Worm (Caenorhabditis elegans) whole organism, L4 larva: ENCODE results near the gene F13B6.2.
"Not testable (repeated sequence)": the region's sequence is repeated elsewhere in the genome, so short reads cannot be mapped to it uniquely, and the experiment has no call there.

ENCODE experiments used
- F44E2.7 ChIP-seq: fragments of 200-800 bp; sonication (Bioruptor generic); IDR thresholded peaks from 2 replicates; pipeline ENCODE4 v2.1.2; 2022; ENCODE audit warnings: missing genetic modification characterization, missing compliant biosample characterization
- F49E8.2 ChIP-seq: sonication (generic microtip); optimal IDR thresholded peaks from 2 replicates; lab custom pipeline; 2016; ENCODE audit warnings: missing compliant biosample characterization, mild to moderate bottlenecking, missing genetic modification characterization, borderline replicate concordance
- R02D3.7 ChIP-seq: fragments of 150-350 bp; sonication (generic microtip); optimal IDR thresholded peaks from 3 replicates; lab custom pipeline; 2014; ENCODE audit warnings: missing biosample characterization, missing genetic modification characterization
- Y48G9A.11 ChIP-seq: fragments of 200-800 bp; sonication (Bioruptor generic); IDR thresholded peaks from 2 replicates; pipeline ENCODE4 v1.3.6; 2022; ENCODE audit warnings: missing genetic modification reagents, missing genetic modification characterization, missing compliant biosample characterization
- ZK546.5 ChIP-seq, 2 experiments: sonication (generic microtip); optimal IDR thresholded peaks; 2 replicates each; lab custom pipeline; 2017; ENCODE audit warnings: missing biosample characterization in 2 of 2, missing genetic modification characterization in 2 of 2
- ceh-28 ChIP-seq: fragments of 150-350 bp; optimal IDR thresholded peaks from 2 replicates; lab custom pipeline; 2014; ENCODE audit warnings: missing biosample characterization, missing genetic modification reagents, missing genetic modification characterization
- ceh-32 ChIP-seq: sonication (generic microtip); optimal IDR thresholded peaks from 2 replicates; lab custom pipeline; 2016; ENCODE audit warnings: mild to moderate bottlenecking, missing genetic modification characterization, missing compliant biosample characterization; ENCODE audit not compliant: poor library complexity
- ceh-82 ChIP-seq: sonication (generic microtip); optimal IDR thresholded peaks from 2 replicates; lab custom pipeline; 2017; ENCODE audit warnings: missing biosample characterization, missing genetic modification characterization
- fos-1 ChIP-seq: fragments of 150-350 bp; optimal IDR thresholded peaks from 2 replicates; lab custom pipeline; 2014; ENCODE audit warnings: missing biosample characterization, missing genetic modification characterization
- hif-1 ChIP-seq, 2 experiments: sonication (generic microtip); optimal IDR thresholded peaks; 2 replicates each; lab custom pipeline; 2016 to 2017; ENCODE audit warnings: missing compliant biosample characterization in 2 of 2, missing genetic modification characterization in 2 of 2, missing genetic modification reagents in 2 of 2, missing genotype in 2 of 2, mild to moderate bottlenecking in 1 of 2
- hlh-11 ChIP-seq: fragments of 200-800 bp; sonication (Bioruptor generic); optimal IDR thresholded peaks from 2 replicates; lab custom pipeline; 2018; ENCODE audit warnings: mild to moderate bottlenecking, missing genetic modification characterization, missing compliant biosample characterization
- jun-1 ChIP-seq: fragments of 150-350 bp; optimal IDR thresholded peaks from 2 replicates; lab custom pipeline; 2014; ENCODE audit warnings: missing biosample characterization, missing genetic modification reagents, missing genetic modification characterization
- lim-7 ChIP-seq: fragments of 200-800 bp; sonication (Bioruptor generic); IDR thresholded peaks from 2 replicates; pipeline ENCODE4 v1.3.6; 2022; ENCODE audit warnings: missing genetic modification characterization, missing compliant biosample characterization
- lin-15B ChIP-seq: fragments of 150-350 bp; sonication (generic microtip); optimal IDR thresholded peaks from 3 replicates; lab custom pipeline; 2014; ENCODE audit warnings: missing biosample characterization, missing genetic modification characterization
- lin-39 ChIP-seq: fragments of 150-350 bp; optimal IDR thresholded peaks from 2 replicates; lab custom pipeline; 2014; ENCODE audit warnings: missing biosample characterization, missing genetic modification reagents, missing genetic modification characterization
- mes-2 ChIP-seq: sonication (generic microtip); optimal IDR thresholded peaks from 2 replicates; lab custom pipeline; 2016; ENCODE audit warnings: missing genotype, mild to moderate bottlenecking, missing genetic modification characterization, missing compliant biosample characterization; ENCODE audit not compliant: poor library complexity, severe bottlenecking
- mxl-2 ChIP-seq: fragments of 200-800 bp; sonication (Bioruptor generic); conservative IDR thresholded peaks from 2 replicates; pipeline ENCODE4 v1.3.6; 2022; ENCODE audit warnings: missing genetic modification reagents, missing genetic modification characterization, missing compliant biosample characterization
- mxl-3 ChIP-seq: fragments of 200-800 bp; sonication (Bioruptor generic); optimal IDR thresholded peaks from 2 replicates; lab custom pipeline; 2018; ENCODE audit warnings: mild to moderate bottlenecking, missing genetic modification characterization, missing compliant biosample characterization
- nhr-28 ChIP-seq: fragments of 150-350 bp; optimal IDR thresholded peaks from 2 replicates; lab custom pipeline; 2014; ENCODE audit warnings: missing biosample characterization, missing genetic modification characterization
- nhr-41 ChIP-seq: fragments of 200-800 bp; sonication (Bioruptor generic); IDR thresholded peaks from 2 replicates; pipeline ENCODE4 v1.3.6; 2022; ENCODE audit warnings: missing genetic modification reagents, missing genetic modification characterization, missing compliant biosample characterization
- pha-4 ChIP-seq, 2 experiments: fragments of 150-350 bp in 1 of 2; fragments of 200-800 bp in 1 of 2; sonication (Bioruptor generic) in 1 of 2; IDR thresholded peaks in 1 of 2; optimal IDR thresholded peaks in 1 of 2; 2 replicates each; pipeline versions ENCODE4 v1.3.6 to Lab custom; 2014 to 2022; ENCODE audit warnings: missing genetic modification characterization in 2 of 2, missing genetic modification reagents in 2 of 2, missing biosample characterization in 1 of 2, missing compliant biosample characterization in 1 of 2
- php-3 ChIP-seq: fragments of 200-800 bp; sonication (Bioruptor generic); IDR thresholded peaks from 2 replicates; pipeline ENCODE4 v1.3.6; 2022; ENCODE audit warnings: missing genetic modification reagents, missing genetic modification characterization, missing compliant biosample characterization
- set-16 ChIP-seq: fragments of 200-800 bp; sonication (Bioruptor generic); IDR thresholded peaks from 2 replicates; pipeline ENCODE4 v1.3.6; 2022; ENCODE audit warnings: missing genetic modification reagents, missing genetic modification characterization, missing compliant biosample characterization
- snpc-1.2 ChIP-seq: fragments of 200-800 bp; sonication (Bioruptor generic); IDR thresholded peaks from 2 replicates; pipeline ENCODE4 v1.3.6; 2022; ENCODE audit warnings: missing genetic modification reagents, missing genetic modification characterization, missing compliant biosample characterization
- snpc-4 ChIP-seq: fragments of 150-350 bp; optimal IDR thresholded peaks from 2 replicates; lab custom pipeline; 2014; ENCODE audit warnings: missing biosample characterization, missing genetic modification characterization
- tra-1 ChIP-seq: fragments of 200-800 bp; sonication (Bioruptor generic); IDR thresholded peaks from 2 replicates; pipeline ENCODE4 v1.3.6; 2022; ENCODE audit warnings: missing genetic modification reagents, missing genetic modification characterization, missing compliant biosample characterization
- unc-62 ChIP-seq, 3 experiments: fragments of 150-350 bp in 1 of 3; sonication (generic microtip); optimal IDR thresholded peaks in 2 of 3; peaks in 1 of 3; 1 replicate in 1 of 3; 2 replicates in 2 of 3; lab custom pipeline; 2014 to 2017; ENCODE audit warnings: missing biosample characterization in 3 of 3, missing genetic modification characterization in 3 of 3, missing genetic modification reagents in 3 of 3, missing genotype in 1 of 3
- zfp-3 ChIP-seq: fragments of 200-800 bp; sonication (Bioruptor generic); conservative IDR thresholded peaks from 2 replicates; pipeline ENCODE4 v1.3.6; 2022; ENCODE audit warnings: missing genetic modification reagents, missing genetic modification characterization, missing compliant biosample characterization
- zip-11 ChIP-seq: fragments of 200-800 bp; sonication (Bioruptor generic); IDR thresholded peaks from 2 replicates; pipeline ENCODE4 v1.3.6; 2022; ENCODE audit warnings: missing genetic modification characterization, missing compliant biosample characterization
- zip-2 ChIP-seq: fragments of 150-350 bp; optimal IDR thresholded peaks from 2 replicates; lab custom pipeline; 2014; ENCODE audit warnings: missing biosample characterization, missing genetic modification characterization

Gene F13B6.2

DNA sequence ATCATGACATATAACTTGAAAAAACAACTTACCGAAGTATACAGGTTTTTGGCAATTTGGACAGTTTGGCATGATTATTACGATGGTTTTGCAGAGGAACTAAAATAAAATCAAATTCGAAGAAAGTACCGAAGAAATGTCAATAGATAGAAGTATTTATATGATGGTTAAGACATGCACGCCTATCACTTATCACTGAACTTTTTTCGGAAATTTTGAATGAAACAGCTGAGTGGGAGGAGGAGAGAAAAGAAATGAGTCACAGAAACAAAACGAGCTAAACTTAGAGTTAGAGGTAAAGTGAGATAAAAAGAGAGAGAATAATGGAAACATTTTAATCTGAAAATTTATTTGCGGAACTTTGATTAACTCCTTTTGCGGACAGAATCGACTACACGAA, 14.9 kb downstream of the F13B6.2 start, which contains the start of gene valv-1:
valv-1 (minus strand) TSS at position 101 of the 400 bp plus-strand sequence.
- TF ChIP-seq mxl-3 (GFP tag; lab: Kevin White, UChicago) (no peak), lin-39 (tag; lab: Kevin White, UChicago) (no peak), unc-62 (GFP tag; optimal IDR thresholded peaks at IDR 0.05 in 1 of 2; lab: Kevin White, UChicago) (peak in 1 of 2 experiments; percentile 51), unc-62 (tag; optimal IDR thresholded peaks at IDR 0.05; lab: Kevin White, UChicago) (no peak), fos-1 (tag; lab: Kevin White, UChicago) (no peak), mes-2 (tag; lab: Kevin White, UChicago) (no peak), zfp-3 (GFP tag; lab: Robert Waterston, UW) (no peak)

DNA sequence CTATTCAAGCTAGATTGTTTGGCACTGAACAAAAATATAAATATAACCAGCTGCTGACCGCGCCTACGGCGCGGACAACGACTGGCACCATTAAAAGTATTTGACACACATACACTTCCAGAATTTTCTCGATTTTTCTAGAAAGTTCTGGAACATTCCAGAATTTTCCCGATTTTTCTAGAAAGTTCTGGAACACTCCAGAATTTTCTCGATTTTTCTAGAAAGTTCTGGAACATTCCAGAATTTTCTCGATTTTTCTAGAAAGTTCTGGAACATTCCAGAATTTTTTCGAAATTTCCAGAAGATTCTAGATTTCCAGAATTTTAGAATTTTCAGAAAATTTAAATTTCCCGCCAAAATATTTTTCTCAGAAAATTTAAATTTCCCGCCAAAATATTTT, 19.1 kb downstream of the F13B6.2 start:
- TF ChIP-seq tra-1 (GFP tag; lab: Robert Waterston, UW) (0 out of 2 replicates have a peak, but pooled peaks have one; percentile 28), snpc-1.2 (GFP tag; lab: Robert Waterston, UW) (0 out of 2 replicates have a peak, but pooled peaks have one; percentile 22), lim-7 (peak; percentile 73), Y48G9A.11 (0 out of 2 replicates have a peak, but pooled peaks have one; percentile 36), pha-4 (GFP tag; IDR thresholded peaks at IDR 0.05; lab: Robert Waterston, UW) (peak; percentile 12; the same call in 1 of the 2 replicates)
- TF ChIP-seq pha-4 (tag; optimal IDR thresholded peaks at IDR 0.05; lab: Kevin White, UChicago): not testable (repeated sequence)

DNA sequence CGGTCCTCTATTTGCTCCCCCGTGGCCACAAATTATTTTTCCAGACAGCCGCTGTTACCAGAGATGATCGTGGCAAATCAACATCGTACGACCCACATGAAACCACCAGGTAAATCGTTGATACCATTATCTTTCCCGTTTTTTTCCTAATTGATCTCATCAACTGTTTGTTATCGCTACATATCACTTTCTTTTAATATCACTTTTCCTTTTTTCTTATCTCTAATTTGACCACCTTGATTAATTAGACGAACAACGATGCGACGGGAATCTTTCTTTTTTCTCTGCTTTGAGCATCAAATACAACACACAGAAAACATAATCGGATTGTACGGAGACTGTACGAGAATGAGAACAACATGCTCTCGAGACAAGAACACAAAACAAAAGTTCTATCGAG, 19.9 kb downstream of the F13B6.2 start:
- peak; percentile 3 for TF ChIP-seq hlh-11 (tag; lab: Kevin White, UChicago)
- TF ChIP-seq nhr-28 (tag; lab: Kevin White, UChicago): peak; percentile 66
- no peak for TF ChIP-seq php-3 (GFP tag; lab: Robert Waterston, UW)

DNA sequence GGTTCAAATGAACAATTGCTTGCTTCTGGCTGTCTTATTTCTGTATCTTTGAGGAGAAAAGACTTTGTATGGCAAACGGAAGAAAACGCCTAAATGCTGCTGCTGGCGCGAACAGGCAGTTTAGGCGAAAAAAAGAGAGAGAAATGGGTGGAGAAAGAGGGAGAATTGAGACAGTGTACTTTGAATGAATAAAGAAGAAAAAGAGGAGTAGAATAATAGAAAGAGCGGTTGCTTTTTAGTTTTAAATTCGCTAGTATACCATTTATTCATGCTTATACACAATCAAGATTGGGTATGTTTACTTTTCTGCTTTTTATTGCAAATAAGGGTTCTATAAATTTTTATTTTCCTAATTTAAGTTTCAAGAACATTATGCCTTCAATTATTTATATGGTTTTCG, 20.7 kb downstream of the F13B6.2 start:
- TF ChIP-seq ceh-32 (tag; lab: Kevin White, UChicago) (no peak), unc-62 (GFP tag; optimal IDR thresholded peaks at IDR 0.05 in 1 of 2; lab: Kevin White, UChicago) (peak in 1 of 2 experiments; percentile 92), unc-62 (tag; optimal IDR thresholded peaks at IDR 0.05; lab: Kevin White, UChicago) (no peak)

DNA sequence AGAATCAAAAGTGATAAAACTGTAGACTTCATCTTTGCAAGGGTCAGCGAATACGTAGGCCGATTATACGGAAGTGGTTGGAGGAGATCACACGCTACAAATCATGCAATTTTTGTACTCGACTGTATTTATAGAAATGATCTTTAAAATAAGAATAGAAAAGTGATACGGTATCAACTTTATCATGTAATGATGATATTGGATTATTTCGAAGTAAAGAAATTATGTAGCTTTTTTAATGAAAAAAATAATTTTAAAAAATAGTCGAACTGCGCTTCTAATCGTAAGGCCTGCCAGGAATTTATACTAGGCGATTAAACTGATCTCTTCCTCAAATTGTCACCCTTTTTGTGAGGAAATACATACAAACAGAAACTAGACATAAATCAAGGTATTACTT, 26.3 kb downstream of the F13B6.2 start, which contains the start of gene B0496.11:
B0496.11 (minus strand) TSS at position 101 of the 400 bp plus-strand sequence.
- TF ChIP-seq tra-1 (GFP tag; lab: Robert Waterston, UW) (no peak), ceh-28 (no peak), ZK546.5 (tag; optimal IDR thresholded peaks at IDR 0.05; lab: Kevin White, UChicago) (no peak), nhr-41 (GFP tag; lab: Robert Waterston, UW) (no peak), ceh-82 (tag; lab: Kevin White, UChicago) (no peak), unc-62 (GFP tag; optimal IDR thresholded peaks at IDR 0.05 in 1 of 2; lab: Kevin White, UChicago) (no peak), unc-62 (tag; optimal IDR thresholded peaks at IDR 0.05; lab: Kevin White, UChicago) (no peak), pha-4 (GFP tag; IDR thresholded peaks at IDR 0.05; lab: Robert Waterston, UW) (no peak), pha-4 (tag; optimal IDR thresholded peaks at IDR 0.05; lab: Kevin White, UChicago) (no peak), zip-11 (GFP tag; lab: Robert Waterston, UW) (no peak), lin-15B (tag; lab: Kevin White, UChicago) (no peak), zip-2 (tag; lab: Kevin White, UChicago) (no peak), mxl-2 (GFP tag; lab: Robert Waterston, UW) (no peak), set-16 (GFP tag; lab: Robert Waterston, UW) (no peak), jun-1 (tag; lab: Kevin White, UChicago) (no peak), R02D3.7 (tag; lab: Kevin White, UChicago) (no peak), F44E2.7 (GFP tag; lab: Robert Waterston, UW) (no peak), hif-1 (tag; optimal IDR thresholded peaks at IDR 0.05; lab: Kevin White, UChicago) (no peak), F49E8.2 (tag; lab: Kevin White, UChicago) (no peak), snpc-4 (tag; lab: Kevin White, UChicago) (no peak)
- TF ChIP-seq, all 104 proteins: peak for 0
